Fruit fly (Drosophila melanogaster) whole organism, embryonic: ENCODE results near the gene kin17.

Source experiments
- CG10959 ChIP-seq: fragments of 200-800 bp; sonication (Bioruptor generic); IDR thresholded peaks from 2 replicates; pipeline ENCODE4 v1.3.6; 2022; ENCODE audit warnings: missing biosample characterization, missing genetic modification characterization
- CG11504 ChIP-seq: fragments of 200-800 bp; sonication (Bioruptor generic); optimal IDR thresholded peaks from 3 replicates; lab custom pipeline; 2019; ENCODE audit warnings: missing biosample characterization, mild to moderate bottlenecking, missing genetic modification characterization, moderate library complexity
- CG12236 ChIP-seq: fragments of 200-800 bp; sonication (Bioruptor generic); optimal IDR thresholded peaks from 2 replicates; lab custom pipeline; 2016; ENCODE audit warnings: missing biosample characterization, missing genetic modification characterization
- CG14050 ChIP-seq: fragments of 200-800 bp; sonication (Bioruptor generic); IDR thresholded peaks from 3 replicates; pipeline ENCODE4 v1.3.6; 2022; ENCODE audit warnings: missing biosample characterization, missing genetic modification characterization
- CG15696 ChIP-seq: fragments of 200-800 bp; sonication (Bioruptor generic); optimal IDR thresholded peaks from 2 replicates; lab custom pipeline; 2019; ENCODE audit warnings: missing biosample characterization, mild to moderate bottlenecking, missing genetic modification characterization, moderate library complexity
- CG16815 ChIP-seq: fragments of 200-800 bp; sonication (Bioruptor generic); optimal IDR thresholded peaks from 3 replicates; lab custom pipeline; 2017; ENCODE audit warnings: missing biosample characterization, mild to moderate bottlenecking, missing genetic modification characterization
- CG17361 ChIP-seq: fragments of 200-800 bp; sonication (Bioruptor generic); IDR thresholded peaks from 3 replicates; pipeline ENCODE4 v1.3.6; 2022; ENCODE audit warnings: missing biosample characterization, missing genetic modification characterization
- CG17568 ChIP-seq: fragments of 200-800 bp; sonication (Bioruptor generic); optimal IDR thresholded peaks from 2 replicates; lab custom pipeline; 2018; ENCODE audit warnings: missing biosample characterization, mild to moderate bottlenecking, missing genetic modification characterization, moderate library complexity
- CG18619 ChIP-seq: fragments of 200-800 bp; sonication (Bioruptor generic); optimal IDR thresholded peaks from 3 replicates; lab custom pipeline; 2017; ENCODE audit warnings: missing biosample characterization, mild to moderate bottlenecking, missing genetic modification characterization
- CG30020 ChIP-seq: fragments of 200-800 bp; optimal IDR thresholded peaks from 2 replicates; lab custom pipeline; 2019; ENCODE audit warnings: missing biosample characterization, mild to moderate bottlenecking, missing genetic modification characterization, moderate library complexity
- CG3065 ChIP-seq: fragments of 200-800 bp; sonication (Bioruptor generic); optimal IDR thresholded peaks from 2 replicates; lab custom pipeline; 2016; ENCODE audit warnings: missing biosample characterization, missing genetic modification characterization
- CG34224 ChIP-seq: fragments of 200-800 bp; sonication (Bioruptor generic); IDR thresholded peaks from 3 replicates; pipeline ENCODE4 v1.3.6; 2022; ENCODE audit warnings: missing biosample characterization, missing genetic modification characterization; ENCODE audit not compliant: partially characterized antibody
- CG43689 ChIP-seq: fragments of 200-800 bp; sonication (Bioruptor generic); IDR thresholded peaks from 2 replicates; pipeline ENCODE4 v1.3.6; 2022; ENCODE audit warnings: missing biosample characterization, missing genetic modification characterization
- CG4820 ChIP-seq: fragments of 200-800 bp; sonication (Bioruptor generic); optimal IDR thresholded peaks from 3 replicates; lab custom pipeline; 2016; ENCODE audit warnings: missing biosample characterization, missing genetic modification characterization
- CG4854 ChIP-seq: fragments of 200-800 bp; sonication (Bioruptor generic); optimal IDR thresholded peaks from 2 replicates; lab custom pipeline; 2016; ENCODE audit warnings: missing biosample characterization, missing genetic modification characterization, inconsistent platforms
- CG6791 ChIP-seq: fragments of 200-800 bp; sonication (Bioruptor generic); IDR thresholded peaks from 3 replicates; pipeline ENCODE4 v1.3.6; 2022; ENCODE audit warnings: missing biosample characterization, missing genetic modification characterization; ENCODE audit not compliant: partially characterized antibody
- CG8388 ChIP-seq: fragments of 200-800 bp; sonication (Bioruptor generic); optimal IDR thresholded peaks from 2 replicates; lab custom pipeline; 2019; ENCODE audit warnings: missing biosample characterization, mild to moderate bottlenecking, missing genetic modification characterization, moderate library complexity
- CG8944 ChIP-seq: fragments of 200-800 bp; sonication (Bioruptor generic); optimal IDR thresholded peaks from 3 replicates; lab custom pipeline; 2016; ENCODE audit warnings: missing biosample characterization, missing genetic modification characterization
- Deaf1 ChIP-seq: fragments of 200-800 bp; optimal IDR thresholded peaks from 3 replicates; lab custom pipeline; 2019; ENCODE audit warnings: missing biosample characterization, mild to moderate bottlenecking, missing genetic modification characterization, moderate library complexity
- Dek ChIP-seq: fragments of 200-800 bp; sonication (Bioruptor generic); optimal IDR thresholded peaks from 3 replicates; lab custom pipeline; 2019; ENCODE audit warnings: missing biosample characterization, mild to moderate bottlenecking, missing genetic modification characterization, moderate library complexity
- Eip74EF ChIP-seq, 2 experiments: fragments of 200-800 bp in 1 of 2; fragments of >200 bp in 1 of 2; sonication (Bioruptor generic) in 1 of 2; optimal IDR thresholded peaks; 2 replicates each; lab custom pipeline; 2017 to 2019; ENCODE audit warnings: missing biosample characterization in 2 of 2, missing genetic modification characterization in 2 of 2, mild to moderate bottlenecking in 1 of 2, moderate library complexity in 1 of 2
- Meics ChIP-seq: fragments of 200-800 bp; sonication (Bioruptor generic); optimal IDR thresholded peaks from 2 replicates; lab custom pipeline; 2017; ENCODE audit warnings: missing biosample characterization, mild to moderate bottlenecking, missing genetic modification characterization
- Nf-YC ChIP-seq: fragments of 200-800 bp; optimal IDR thresholded peaks from 3 replicates; lab custom pipeline; 2019; ENCODE audit warnings: missing biosample characterization, mild to moderate bottlenecking, missing genetic modification characterization, moderate library complexity
- NfI ChIP-seq: fragments of 200-800 bp; sonication (Bioruptor generic); optimal IDR thresholded peaks from 3 replicates; lab custom pipeline; 2018; ENCODE audit warnings: missing biosample characterization, mild to moderate bottlenecking, missing genetic modification characterization, moderate library complexity
- Side ChIP-seq: fragments of 200-800 bp; sonication (Bioruptor generic); optimal IDR thresholded peaks from 2 replicates; lab custom pipeline; 2016; ENCODE audit warnings: missing biosample characterization, missing genetic modification characterization
- Sry-δ ChIP-seq: fragments of 200-800 bp; sonication (Bioruptor generic); optimal IDR thresholded peaks from 2 replicates; lab custom pipeline; 2016; ENCODE audit warnings: missing biosample characterization, missing genetic modification characterization
- TFAM ChIP-seq: fragments of 200-800 bp; sonication (Bioruptor generic); optimal IDR thresholded peaks from 2 replicates; lab custom pipeline; 2017; ENCODE audit warnings: missing biosample characterization, missing genetic modification characterization, inconsistent platforms
- Tbp ChIP-seq: fragments of >200 bp; optimal IDR thresholded peaks from 2 replicates; lab custom pipeline; 2018; ENCODE audit warnings: missing biosample characterization, missing genetic modification characterization
- Trl ChIP-seq, 3 experiments: fragments of >200 bp in 2 of 3; fragments of 200-800 bp in 1 of 3; sonication (Bioruptor generic) in 1 of 3; optimal IDR thresholded peaks; 2 replicates in 1 of 3; 3 replicates in 2 of 3; lab custom pipeline; 2016 to 2017; ENCODE audit warnings: missing biosample characterization in 1 of 3, missing genetic modification characterization in 1 of 3
- YL-1 ChIP-seq: fragments of 200-800 bp; sonication (Bioruptor generic); optimal IDR thresholded peaks from 3 replicates; lab custom pipeline; 2017; ENCODE audit warnings: missing biosample characterization, mild to moderate bottlenecking, missing genetic modification characterization
- aop ChIP-seq: fragments of 200-800 bp; sonication (Bioruptor generic); IDR thresholded peaks from 2 replicates; pipeline ENCODE4 v1.3.6; 2022; ENCODE audit warnings: missing biosample characterization, missing genetic modification characterization
- cad ChIP-seq: fragments of >200 bp; optimal IDR thresholded peaks from 2 replicates; lab custom pipeline; 2017; ENCODE audit warnings: missing biosample characterization, missing genetic modification characterization
- cas ChIP-seq: fragments of 200-800 bp; sonication (Bioruptor generic); IDR thresholded peaks from 2 replicates; pipeline ENCODE4 v1.3.6; 2022; ENCODE audit warnings: missing biosample characterization, missing genetic modification characterization
- crc ChIP-seq: fragments of 200-800 bp; sonication (Bioruptor generic); optimal IDR thresholded peaks from 2 replicates; lab custom pipeline; 2016; ENCODE audit warnings: missing biosample characterization, missing genetic modification characterization
- dimm ChIP-seq: fragments of 200-800 bp; sonication (Bioruptor generic); IDR thresholded peaks from 2 replicates; pipeline ENCODE4 v1.3.6; 2022; ENCODE audit warnings: missing biosample characterization, missing genetic modification characterization
- fu2 ChIP-seq: fragments of 200-800 bp; sonication (Bioruptor generic); optimal IDR thresholded peaks from 2 replicates; lab custom pipeline; 2016; ENCODE audit warnings: missing biosample characterization, missing genetic modification characterization
- gsb ChIP-seq: fragments of 200-800 bp; sonication (Bioruptor generic); IDR thresholded peaks from 2 replicates; pipeline ENCODE4 v1.3.6; 2022; ENCODE audit warnings: missing biosample characterization, missing genetic modification characterization
- her ChIP-seq: fragments of 200-800 bp; sonication (Bioruptor generic); optimal IDR thresholded peaks from 2 replicates; lab custom pipeline; 2016; ENCODE audit warnings: missing biosample characterization, missing genetic modification characterization
- nerfin-1 ChIP-seq: fragments of 200-800 bp; sonication (Bioruptor generic); optimal IDR thresholded peaks from 3 replicates; lab custom pipeline; 2019; ENCODE audit warnings: missing biosample characterization, mild to moderate bottlenecking, missing genetic modification characterization, moderate library complexity
- pb ChIP-seq: fragments of 200-800 bp; sonication (Bioruptor generic); optimal IDR thresholded peaks from 3 replicates; lab custom pipeline; 2016; ENCODE audit warnings: missing biosample characterization, missing genetic modification characterization
- tio ChIP-seq: fragments of 200-800 bp; sonication (Bioruptor generic); optimal IDR thresholded peaks from 2 replicates; lab custom pipeline; 2017; ENCODE audit warnings: missing biosample characterization, missing genetic modification characterization, inconsistent platforms
- tup ChIP-seq: fragments of 200-800 bp; sonication (Bioruptor generic); optimal IDR thresholded peaks from 2 replicates; lab custom pipeline; 2016; ENCODE audit warnings: missing biosample characterization, mild to moderate bottlenecking, missing genetic modification characterization, moderate library complexity
- twi ChIP-seq: fragments of 200-800 bp; optimal IDR thresholded peaks from 2 replicates; lab custom pipeline; 2019; ENCODE audit warnings: missing biosample characterization, mild to moderate bottlenecking, missing genetic modification characterization, moderate library complexity
- wek ChIP-seq: fragments of 200-800 bp; sonication (Bioruptor generic); optimal IDR thresholded peaks from 3 replicates; lab custom pipeline; 2018; ENCODE audit warnings: missing biosample characterization, mild to moderate bottlenecking, missing genetic modification characterization, moderate library complexity
- wor ChIP-seq: fragments of 200-800 bp; sonication (Bioruptor generic); IDR thresholded peaks from 2 replicates; pipeline ENCODE4 v1.3.6; 2022; ENCODE audit warnings: missing biosample characterization, missing genetic modification characterization
- zen ChIP-seq: fragments of 200-800 bp; sonication (Bioruptor generic); optimal IDR thresholded peaks from 3 replicates; lab custom pipeline; 2018; ENCODE audit warnings: missing biosample characterization, mild to moderate bottlenecking, missing genetic modification characterization, moderate library complexity
- zen2 ChIP-seq: fragments of 200-800 bp; sonication (Bioruptor generic); IDR thresholded peaks from 3 replicates; pipeline ENCODE4 v1.3.6; 2022; ENCODE audit warnings: missing biosample characterization, missing genetic modification characterization; ENCODE audit not compliant: partially characterized antibody

kin17 gene

dm6 chr3L:20309758-20310733 is 46.6 kb upstream of the kin17 start (continued):
- no peak for TF ChIP-seq CG11504
- TF ChIP-seq Tbp (GFP tag; lab: Kevin White, UChicago): no peak
- peak; percentile 89 for TF ChIP-seq CG6791
- no peak for TF ChIP-seq CG16815 (GFP tag; lab: Kevin White, UChicago)
- no peak for TF ChIP-seq CG18619 (GFP tag; lab: Kevin White, UChicago)
- TF ChIP-seq zen2 (GFP tag; lab: Robert Waterston, UW): no peak; the same call in 2 of the 3 replicates
- no peak for TF ChIP-seq CG17568
- TF ChIP-seq wor: no peak
- no peak for TF ChIP-seq TFAM (GFP tag; lab: Kevin White, UChicago)
- peak; percentile 40 for TF ChIP-seq Side (GFP tag; lab: Kevin White, UChicago)
- no peak for TF ChIP-seq twi (tag; lab: Kevin White, UChicago)
- TF ChIP-seq CG4854 (GFP tag; lab: Kevin White, UChicago): peak; percentile 38
- 0 out of 2 replicates have a peak, but pooled peaks have one; percentile 22 for TF ChIP-seq cas
- no peak for TF ChIP-seq CG43689 (GFP tag; lab: Robert Waterston, UW)
- TF ChIP-seq aop (GFP tag; lab: Robert Waterston, UW): no peak; the same call in 1 of the 2 replicates
- TF ChIP-seq CG17361 (GFP tag; lab: Robert Waterston, UW): 0 out of 3 replicates have a peak, but pooled peaks have one; percentile 33
- TF ChIP-seq CG8944: peak; percentile 58
- 0 out of 3 replicates have a peak, but pooled peaks have one; percentile 14 for TF ChIP-seq CG14050 (GFP tag; lab: Robert Waterston, UW)
- TF ChIP-seq pb (GFP tag; lab: Kevin White, UChicago): no peak
- no peak for TF ChIP-seq Deaf1 (tag; lab: Kevin White, UChicago)
- 0 out of 2 replicates have a peak, but pooled peaks have one; percentile 22 for TF ChIP-seq CG10959 (GFP tag; lab: Robert Waterston, UW)
- TF ChIP-seq CG8388 (GFP tag; lab: Kevin White, UChicago): no peak
- TF ChIP-seq zen (tag; lab: Kevin White, UChicago): peak; percentile 3
- peak; percentile 21 for TF ChIP-seq Dek (tag; lab: Kevin White, UChicago)
- TF ChIP-seq CG3065 (GFP tag; lab: Kevin White, UChicago): no peak
- peak; percentile 72 for TF ChIP-seq her (GFP tag; lab: Kevin White, UChicago)
- peak; percentile 5 for TF ChIP-seq Meics (GFP tag; lab: Kevin White, UChicago)
- TF ChIP-seq nerfin-1: peak; percentile 90
- TF ChIP-seq, all 482 proteins: peak for 220

- TF ChIP-seq Trl (optimal IDR thresholded peaks at IDR 0.05; lab: Kevin White, UChicago) (no peak), Trl (GFP tag; optimal IDR thresholded peaks at IDR 0.05; lab: Kevin White, UChicago) (peak; percentile 36), YL-1 (GFP tag; lab: Kevin White, UChicago) (peak; percentile 90), cad (GFP tag; lab: Kevin White, UChicago) (no peak), CG4820 (GFP tag; lab: Kevin White, UChicago) (no peak), CG15696 (tag; lab: Kevin White, UChicago) (no peak), Sry-δ (GFP tag; lab: Kevin White, UChicago) (peak; percentile 41), CG14050 (GFP tag; lab: Robert Waterston, UW) (no peak), NfI (GFP tag; lab: Kevin White, UChicago) (peak; percentile 38), CG6791 (0 out of 3 replicates have a peak, but pooled peaks have one; percentile 35), CG34224 (GFP tag; lab: Robert Waterston, UW) (peak; percentile 36; the same call in 1 of the 3 replicates), tio (GFP tag; lab: Kevin White, UChicago) (no peak), Eip74EF (GFP tag; optimal IDR thresholded peaks at IDR 0.05; lab: Kevin White, UChicago) (no peak), CG12236 (GFP tag; lab: Kevin White, UChicago) (peak; percentile 9), Nf-YC (tag; lab: Kevin White, UChicago) (peak; percentile 16), fu2 (GFP tag; lab: Kevin White, UChicago) (peak; percentile 34), crc (GFP tag; lab: Kevin White, UChicago) (no peak), CG30020 (peak; percentile 41), dimm (GFP tag; lab: Robert Waterston, UW) (no peak), gsb (GFP tag; lab: Robert Waterston, UW) (no peak), wek (GFP tag; lab: Kevin White, UChicago) (peak; percentile 2), tup (GFP tag; lab: Kevin White, UChicago) (no peak)
Measured at dm6 chr3L:20313469-20313868, 43.1 kb upstream of the kin17 start, which contains the start of gene alphaSnap. Gene alphaSnap (plus strand): TSS chr3L:20313632.
